Worm (Caenorhabditis elegans): ENCODE data around the gene fbxa-144.

Gene fbxa-144

DNA sequence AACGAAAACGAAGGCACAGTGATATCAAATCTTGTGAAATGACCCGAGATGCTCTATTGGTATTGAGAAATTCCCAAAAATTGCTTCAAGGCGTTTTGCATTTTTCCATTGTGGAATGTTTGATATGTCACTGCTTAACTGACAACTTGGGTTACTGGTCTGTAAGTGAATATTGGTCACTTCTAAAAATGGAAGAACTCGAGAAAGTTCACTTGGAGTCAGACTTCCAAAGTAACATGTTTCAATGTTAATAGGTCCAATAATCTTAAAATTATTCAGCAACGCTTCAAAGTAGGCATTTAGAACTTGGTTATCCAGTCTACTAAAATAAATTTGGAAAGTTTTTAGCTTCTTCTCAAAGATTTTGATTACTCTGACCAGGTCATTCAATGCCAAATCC lies at the start of gene fbxa-144:
fbxa-144 (minus strand) TSS at position 101 of the 400 bp plus-strand sequence.
- TF ChIP-seq pha-4 (GFP tag; IDR thresholded peaks at IDR 0.05) (no peak), pha-4 (tag; optimal IDR thresholded peaks at IDR 0.05) (no peak), pqm-1 (tag; optimal IDR thresholded peaks at IDR 0.05) (no peak), T20F7.1 (GFP tag; optimal IDR thresholded peaks at IDR 0.05) (no peak), hif-1 (tag; optimal IDR thresholded peaks at IDR 0.05) (no peak), skn-1 (tag; optimal IDR thresholded peaks at IDR 0.05) (no peak), ama-1 (optimal IDR thresholded peaks at IDR 0.05) (no peak), F44E2.7 (GFP tag; IDR thresholded peaks at IDR 0.05) (no peak), Y5F2A.4 (GFP tag; optimal IDR thresholded peaks at IDR 0.05) (no peak), F10B5.3 (tag; optimal IDR thresholded peaks at IDR 0.05) (no peak), ceh-82 (tag; optimal IDR thresholded peaks at IDR 0.05) (no peak), egl-43 (GFP tag; IDR thresholded peaks at IDR 0.05) (no peak), ceh-32 (tag; optimal IDR thresholded peaks at IDR 0.05; ENCODE audit: poor library complexity) (no peak), unc-130 (GFP tag; optimal IDR thresholded peaks at IDR 0.05) (no peak), nhr-28 (tag; optimal IDR thresholded peaks at IDR 0.05) (no peak), zag-1 (tag; optimal IDR thresholded peaks at IDR 0.05) (no peak), Y75B8A.6 (GFP tag; IDR thresholded peaks at IDR 0.05) (no peak), set-16 (GFP tag; IDR thresholded peaks at IDR 0.05) (no peak), tag-97 (GFP tag; IDR thresholded peaks at IDR 0.05) (no peak), lin-1 (GFP tag; IDR thresholded peaks at IDR 0.05) (no peak), mdt-29 (GFP tag; IDR thresholded peaks at IDR 0.05) (no peak)

DNA sequence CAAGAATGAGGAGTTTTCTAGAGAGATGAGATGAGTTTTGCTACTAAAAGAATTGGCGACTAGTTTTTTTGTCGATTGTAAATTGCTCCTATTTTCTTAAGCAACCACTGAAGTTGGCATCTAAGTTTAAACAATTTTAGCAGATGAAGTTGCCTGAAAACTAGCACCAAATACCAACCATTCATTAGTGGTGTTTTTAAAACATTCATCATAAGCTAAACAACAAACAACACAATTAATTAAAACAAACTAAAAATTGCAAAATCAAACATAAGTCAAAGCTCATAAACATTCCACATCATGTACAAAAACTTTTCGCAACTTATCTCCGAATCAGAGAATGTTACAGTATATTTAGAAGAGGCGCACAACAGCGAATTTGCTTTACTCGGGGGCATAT lies 49.5 kb upstream of the fbxa-144 start, which contains the start of gene srz-13:
srz-13 (plus strand) TSS at position 301 of the 400 bp plus-strand sequence.
- TF ChIP-seq attf-4 (tag; optimal IDR thresholded peaks at IDR 0.05) (no peak), Y105C5A.15 (GFP tag; IDR thresholded peaks at IDR 0.05) (no peak), mes-2 (tag; optimal IDR thresholded peaks at IDR 0.05; ENCODE audit: poor library complexity, severe bottlenecking) (no peak), pha-4 (GFP tag; IDR thresholded peaks at IDR 0.05) (no peak), pha-4 (tag; optimal IDR thresholded peaks at IDR 0.05) (no peak), dmd-8 (GFP tag; IDR thresholded peaks at IDR 0.05) (no peak)

DNA sequence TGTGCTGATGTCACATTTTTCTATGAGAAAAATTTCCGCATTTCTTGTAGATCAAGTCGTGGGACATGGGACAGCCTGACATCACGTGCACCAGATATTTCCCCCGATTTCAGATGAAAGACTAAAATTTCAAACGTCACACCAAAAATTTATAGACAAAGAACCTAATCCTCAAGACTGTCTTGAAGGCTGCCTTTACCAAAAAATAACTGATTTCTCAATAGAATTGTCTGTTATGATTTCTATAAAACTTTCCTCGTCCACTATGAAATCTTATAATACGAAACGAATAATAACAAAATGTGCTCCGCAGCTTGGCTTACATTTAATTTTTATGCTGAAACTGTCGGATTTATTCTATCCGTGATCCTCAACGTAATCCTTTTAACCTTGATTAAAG lies 47.7 kb upstream of the fbxa-144 start, which contains the start of gene str-106:
str-106 (plus strand) TSS at position 301 of the 400 bp plus-strand sequence.
- no peak for TF ChIP-seq ZK337.2 (GFP tag; IDR thresholded peaks at IDR 0.05)
- no peak for TF ChIP-seq hif-1 (tag; optimal IDR thresholded peaks at IDR 0.05)
- TF ChIP-seq nhr-41 (GFP tag; IDR thresholded peaks at IDR 0.05), result no peak
- no peak for TF ChIP-seq vab-7 (GFP tag; IDR thresholded peaks at IDR 0.05)
- no peak for TF ChIP-seq ceh-32 (tag; optimal IDR thresholded peaks at IDR 0.05; ENCODE audit: poor library complexity)
- no peak for TF ChIP-seq hlh-30 (tag; optimal IDR thresholded peaks at IDR 0.05; ENCODE audit: insufficient read depth)
- no peak for TF ChIP-seq hmg-1.1 (GFP tag; IDR thresholded peaks at IDR 0.05)
- TF ChIP-seq dmd-9 (GFP tag; IDR thresholded peaks at IDR 0.05), result no peak
- no peak for TF ChIP-seq lin-29 (GFP tag; IDR thresholded peaks at IDR 0.05)

DNA sequence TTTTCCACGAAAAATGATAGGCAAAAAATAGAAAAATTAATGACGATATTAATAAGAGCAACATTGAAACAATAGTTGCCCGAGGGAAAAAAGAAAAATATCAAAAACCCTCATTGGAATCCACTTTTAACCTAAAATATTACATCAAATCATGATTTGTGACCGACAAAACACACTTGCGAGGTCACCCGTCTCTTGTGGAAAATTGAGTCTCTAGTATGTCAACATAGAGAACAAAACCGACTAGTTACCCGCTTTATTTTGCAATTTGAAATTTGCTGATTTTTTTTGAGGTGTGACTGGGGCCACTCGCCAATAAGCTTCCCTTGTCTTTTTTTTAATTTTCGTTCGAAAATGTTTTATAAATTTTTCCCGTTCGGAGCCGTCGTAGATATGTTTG lies 43.2 kb upstream of the fbxa-144 start, which contains the start of gene cyp-33D1:
cyp-33D1 (minus strand) TSS at position 101 of the 400 bp plus-strand sequence.
- TF ChIP-seq nhr-6 (tag; optimal IDR thresholded peaks at IDR 0.05), result no peak
- no peak for TF ChIP-seq R02D3.7 (tag; optimal IDR thresholded peaks at IDR 0.05)
- no peak for TF ChIP-seq lsy-2 (tag; optimal IDR thresholded peaks at IDR 0.05)
- no peak for TF ChIP-seq nhr-76 (tag; optimal IDR thresholded peaks at IDR 0.05)
- no peak for TF ChIP-seq ces-1 (GFP tag; optimal IDR thresholded peaks at IDR 0.05)
- TF ChIP-seq nhr-77 (tag; optimal IDR thresholded peaks at IDR 0.05), result no peak
- TF ChIP-seq zip-2 (tag; optimal IDR thresholded peaks at IDR 0.05), result no peak
- TF ChIP-seq tag-97 (GFP tag; IDR thresholded peaks at IDR 0.05), result no peak
- TF ChIP-seq ceh-44 (GFP tag; IDR thresholded peaks at IDR 0.05), result no peak
- TF ChIP-seq ceh-62 (tag; optimal IDR thresholded peaks at IDR 0.05), result no peak
- no peak for TF ChIP-seq nhr-11 (tag; optimal IDR thresholded peaks at IDR 0.05)
- TF ChIP-seq aly-2 (tag; optimal IDR thresholded peaks at IDR 0.05), result no peak

Data from whole organism, L4 larva.